Worm (Caenorhabditis elegans) whole organism, midembryonic: Measurements from ENCODE around the gene irld-6.

ENCODE experiments used
- T22C8.4 ChIP-seq: fragments of 200-800 bp; sonication (Bioruptor generic); IDR thresholded peaks from 2 replicates; pipeline ENCODE4 v1.3.6; 2022; ENCODE audit warnings: missing genetic modification characterization, missing compliant biosample characterization
- cog-1 ChIP-seq: sonication (generic microtip); optimal IDR thresholded peaks from 2 replicates; lab custom pipeline; 2016; ENCODE audit warnings: missing genetic modification characterization, missing compliant biosample characterization
- flt-1 ChIP-seq: fragments of 200-800 bp; sonication (Bioruptor generic); IDR thresholded peaks from 2 replicates; pipeline ENCODE4 v1.3.6; 2022; ENCODE audit warnings: missing genetic modification characterization, missing compliant biosample characterization
- med-1 ChIP-seq: sonication (generic microtip); optimal IDR thresholded peaks from 2 replicates; lab custom pipeline; 2017; ENCODE audit warnings: missing genetic modification characterization, mild to moderate bottlenecking, missing compliant biosample characterization, antibody characterized with exemption, missing genetic modification reagents; ENCODE audit not compliant: insufficient read depth
- ref-1 ChIP-seq: fragments of 200-800 bp; sonication (Bioruptor generic); conservative IDR thresholded peaks from 2 replicates; pipeline ENCODE4 v1.3.6; 2022; ENCODE audit warnings: missing genetic modification reagents, missing genetic modification characterization, missing compliant biosample characterization
- tab-1 ChIP-seq: fragments of 200-800 bp; sonication (Bioruptor generic); IDR thresholded peaks from 2 replicates; pipeline ENCODE4 v1.3.6; 2022; ENCODE audit warnings: missing genetic modification characterization, missing compliant biosample characterization
- ztf-23 ChIP-seq: fragments of 200-800 bp; sonication (Bioruptor generic); IDR thresholded peaks from 2 replicates; pipeline ENCODE4 v1.3.6; 2022; ENCODE audit warnings: missing genetic modification reagents, missing genetic modification characterization, missing compliant biosample characterization
- ztf-29 ChIP-seq: fragments of 200-800 bp; sonication (Bioruptor generic); IDR thresholded peaks from 2 replicates; pipeline ENCODE4 v1.3.6; 2022; ENCODE audit warnings: missing genetic modification reagents, missing genetic modification characterization, missing compliant biosample characterization

DNA sequence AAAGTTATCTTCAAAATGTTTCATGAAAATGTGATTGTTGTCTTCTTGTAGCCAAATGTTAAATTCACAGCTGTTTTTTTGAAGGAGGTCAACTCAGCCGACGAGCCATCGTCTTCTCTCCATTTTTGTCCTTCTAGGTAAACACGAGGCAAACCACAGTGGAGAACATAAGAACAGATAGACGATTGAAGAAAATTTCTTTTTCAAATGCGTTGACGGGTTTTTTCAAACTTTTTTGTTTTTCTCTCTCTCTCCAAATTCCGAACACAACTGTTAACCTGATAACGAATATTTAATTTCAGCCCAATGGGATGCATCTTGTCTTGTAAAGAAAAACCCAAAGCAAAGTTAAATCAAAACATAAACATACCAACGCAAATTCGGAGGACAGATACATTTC, 38.9 kb upstream of the irld-6 start, which contains the start of gene D1054.19:
- no peak for TF ChIP-seq tab-1 (GFP tag; lab: Robert Waterston, UW)
- TF ChIP-seq med-1 (GFP tag; lab: Kevin White, UChicago) = no peak
- TF ChIP-seq ztf-23 = no peak
- no peak for TF ChIP-seq flt-1 (GFP tag; lab: Robert Waterston, UW)
- no peak for TF ChIP-seq ztf-29 (GFP tag; lab: Robert Waterston, UW)
- no peak for TF ChIP-seq ref-1 (GFP tag; lab: Robert Waterston, UW)
- TF ChIP-seq cog-1 = no peak
- TF ChIP-seq T22C8.4 = no peak
